Worm (Caenorhabditis elegans) whole organism, late embryonic: ENCODE results near the gene Y39H10B.3.

Experiments used
- C38D4.7 ChIP-seq: fragments of 200-800 bp; sonication (Bioruptor generic); optimal IDR thresholded peaks from 2 replicates; lab custom pipeline; 2018; ENCODE audit warnings: mild to moderate bottlenecking, missing genetic modification characterization, moderate library complexity, missing compliant biosample characterization
- F13H6.1 ChIP-seq: sonication (generic microtip); optimal IDR thresholded peaks from 2 replicates; lab custom pipeline; 2016; ENCODE audit warnings: missing genetic modification characterization, missing compliant biosample characterization
- K02D7.2 ChIP-seq: sonication (generic microtip); optimal IDR thresholded peaks from 2 replicates; lab custom pipeline; 2017; ENCODE audit warnings: mild to moderate bottlenecking, missing genetic modification characterization, missing compliant biosample characterization
- T23F11.4 ChIP-seq: fragments of 200-800 bp; sonication (Bioruptor generic); optimal IDR thresholded peaks from 2 replicates; lab custom pipeline; 2018; ENCODE audit warnings: mild to moderate bottlenecking, missing genetic modification characterization, missing compliant biosample characterization
- Y22D7AL.16 ChIP-seq: sonication (generic microtip); optimal IDR thresholded peaks from 2 replicates; lab custom pipeline; 2016; ENCODE audit warnings: missing genetic modification characterization, missing compliant biosample characterization
- ahr-1 ChIP-seq: sonication (generic microtip); optimal IDR thresholded peaks from 2 replicates; lab custom pipeline; 2016; ENCODE audit warnings: missing genetic modification characterization, missing compliant biosample characterization
- ceh-14 ChIP-seq: sonication (generic microtip); optimal IDR thresholded peaks from 2 replicates; lab custom pipeline; 2016; ENCODE audit warnings: missing genotype, missing genetic modification characterization, missing compliant biosample characterization
- ceh-18 ChIP-seq: sonication (generic microtip); optimal IDR thresholded peaks from 2 replicates; lab custom pipeline; 2016; ENCODE audit warnings: missing genetic modification characterization, missing compliant biosample characterization
- ceh-19 ChIP-seq: fragments of 200-800 bp; sonication (Bioruptor generic); optimal IDR thresholded peaks from 2 replicates; lab custom pipeline; 2018; ENCODE audit warnings: mild to moderate bottlenecking, missing genetic modification characterization, missing compliant biosample characterization
- ceh-22 ChIP-seq: sonication (generic microtip); optimal IDR thresholded peaks from 2 replicates; lab custom pipeline; 2017; ENCODE audit warnings: missing biosample characterization, missing genetic modification characterization
- ceh-24 ChIP-seq: sonication (generic microtip); optimal IDR thresholded peaks from 2 replicates; lab custom pipeline; 2016; ENCODE audit warnings: mild to moderate bottlenecking, missing genetic modification characterization, missing compliant biosample characterization
- ceh-34 ChIP-seq: sonication (generic microtip); optimal IDR thresholded peaks from 2 replicates; lab custom pipeline; 2016; ENCODE audit warnings: mild to moderate bottlenecking, missing genetic modification characterization, missing compliant biosample characterization
- ceh-45 ChIP-seq: fragments of 200-800 bp; sonication (Bioruptor generic); IDR thresholded peaks from 2 replicates; pipeline ENCODE4 v1.3.6; 2022; ENCODE audit warnings: missing genetic modification reagents, missing genetic modification characterization, missing compliant biosample characterization
- ceh-48 ChIP-seq: sonication (generic microtip); optimal IDR thresholded peaks from 2 replicates; lab custom pipeline; 2016; ENCODE audit warnings: missing genetic modification characterization, inconsistent platforms, missing compliant biosample characterization
- ceh-6 ChIP-seq: fragments of 200-800 bp; sonication (Bioruptor generic); optimal IDR thresholded peaks from 2 replicates; lab custom pipeline; 2018; ENCODE audit warnings: mild to moderate bottlenecking, missing genetic modification characterization, missing compliant biosample characterization
- ceh-9 ChIP-seq: sonication (generic microtip); optimal IDR thresholded peaks from 2 replicates; lab custom pipeline; 2016; ENCODE audit warnings: mild to moderate bottlenecking, missing genetic modification characterization, inconsistent platforms, missing compliant biosample characterization
- dve-1 ChIP-seq: sonication (generic microtip); optimal IDR thresholded peaks from 2 replicates; lab custom pipeline; 2017; ENCODE audit warnings: antibody characterized with exemption, mild to moderate bottlenecking, missing genetic modification characterization, missing compliant biosample characterization
- elt-2 ChIP-seq: sonication (generic microtip); optimal IDR thresholded peaks from 2 replicates; lab custom pipeline; 2016; ENCODE audit warnings: missing genetic modification reagents, missing genetic modification characterization, missing compliant biosample characterization
- ets-4 ChIP-seq: sonication (generic microtip); optimal IDR thresholded peaks from 2 replicates; lab custom pipeline; 2016; ENCODE audit warnings: missing genetic modification characterization, missing compliant biosample characterization
- eyg-1 ChIP-seq: sonication (generic microtip); optimal IDR thresholded peaks from 2 replicates; lab custom pipeline; 2016; ENCODE audit warnings: missing genotype, missing genetic modification characterization, missing compliant biosample characterization
- fkh-10 ChIP-seq: fragments of 150-350 bp; optimal IDR thresholded peaks from 2 replicates; lab custom pipeline; 2014; ENCODE audit warnings: missing biosample characterization, missing genetic modification reagents, missing genetic modification characterization
- gmeb-2 ChIP-seq: sonication (generic microtip); optimal IDR thresholded peaks from 2 replicates; lab custom pipeline; 2016; ENCODE audit warnings: missing genetic modification characterization, inconsistent platforms, missing compliant biosample characterization
- hlh-13 ChIP-seq: fragments of 200-800 bp; sonication (Bioruptor generic); optimal IDR thresholded peaks from 2 replicates; lab custom pipeline; 2018; ENCODE audit warnings: mild to moderate bottlenecking, missing genetic modification characterization, missing compliant biosample characterization
- hlh-15 ChIP-seq: sonication (generic microtip); optimal IDR thresholded peaks from 2 replicates; lab custom pipeline; 2016; ENCODE audit warnings: missing genetic modification characterization, missing compliant biosample characterization
- hlh-30 ChIP-seq: sonication (generic microtip); optimal IDR thresholded peaks from 2 replicates; lab custom pipeline; 2017; ENCODE audit warnings: antibody characterized with exemption, missing genetic modification characterization, missing compliant biosample characterization; ENCODE audit not compliant: insufficient read depth
- hlh-6 ChIP-seq: sonication (generic microtip); optimal IDR thresholded peaks from 2 replicates; lab custom pipeline; 2016; ENCODE audit warnings: missing genotype, missing genetic modification characterization, missing compliant biosample characterization
- lin-11 ChIP-seq: fragments of 200-800 bp; sonication (Bioruptor generic); optimal IDR thresholded peaks from 2 replicates; lab custom pipeline; 2018; ENCODE audit warnings: mild to moderate bottlenecking, missing genetic modification characterization, missing compliant biosample characterization
- madf-2 ChIP-seq: sonication (generic microtip); optimal IDR thresholded peaks from 2 replicates; lab custom pipeline; 2017; ENCODE audit warnings: missing genetic modification characterization, missing compliant biosample characterization
- nhr-11 ChIP-seq: fragments of 150-350 bp; optimal IDR thresholded peaks from 2 replicates; lab custom pipeline; 2014; ENCODE audit warnings: missing biosample characterization, missing genetic modification characterization
- nhr-232 ChIP-seq: sonication (generic microtip); optimal IDR thresholded peaks from 2 replicates; lab custom pipeline; 2016; ENCODE audit warnings: missing genetic modification characterization, missing compliant biosample characterization
- odd-2 ChIP-seq: sonication (generic microtip); optimal IDR thresholded peaks from 2 replicates; lab custom pipeline; 2017; ENCODE audit warnings: antibody characterized with exemption, mild to moderate bottlenecking, missing genetic modification characterization, missing compliant biosample characterization
- pax-1 ChIP-seq: fragments of 150-350 bp; optimal IDR thresholded peaks from 2 replicates; lab custom pipeline; 2014; ENCODE audit warnings: missing biosample characterization, missing genetic modification characterization
- pha-2 ChIP-seq: sonication (generic microtip); optimal IDR thresholded peaks from 2 replicates; lab custom pipeline; 2017; ENCODE audit warnings: mild to moderate bottlenecking, missing genetic modification characterization, missing compliant biosample characterization
- pha-4 ChIP-seq: fragments of 150-350 bp; optimal IDR thresholded peaks from 2 replicates; lab custom pipeline; 2018; ENCODE audit warnings: missing biosample characterization, missing genetic modification reagents, missing genetic modification characterization
- pros-1 ChIP-seq: fragments of 150-350 bp; optimal IDR thresholded peaks from 2 replicates; lab custom pipeline; 2014; ENCODE audit warnings: missing biosample characterization, missing genetic modification reagents, missing genetic modification characterization
- ref-2 ChIP-seq: sonication (generic microtip); optimal IDR thresholded peaks from 2 replicates; lab custom pipeline; 2016; ENCODE audit warnings: missing genetic modification characterization, missing compliant biosample characterization
- sdc-2 ChIP-seq: sonication (generic microtip); optimal IDR thresholded peaks from 2 replicates; lab custom pipeline; 2016; ENCODE audit warnings: missing genotype, missing genetic modification characterization, missing compliant biosample characterization
- sox-4 ChIP-seq: sonication (generic microtip); optimal IDR thresholded peaks from 2 replicates; lab custom pipeline; 2017; ENCODE audit warnings: mild to moderate bottlenecking, missing genetic modification characterization, inconsistent platforms, missing compliant biosample characterization
- tbx-2 ChIP-seq: sonication (generic microtip); optimal IDR thresholded peaks from 2 replicates; lab custom pipeline; 2016; ENCODE audit warnings: missing genetic modification characterization, missing compliant biosample characterization
- unc-42 ChIP-seq: sonication (generic microtip); optimal IDR thresholded peaks from 2 replicates; lab custom pipeline; 2016; ENCODE audit warnings: missing genotype, missing genetic modification characterization, missing compliant biosample characterization
- unc-55 ChIP-seq: sonication (generic microtip); optimal IDR thresholded peaks from 2 replicates; lab custom pipeline; 2017; ENCODE audit warnings: missing biosample characterization, missing genetic modification reagents, missing genetic modification characterization
- unc-86 ChIP-seq: sonication (generic microtip); optimal IDR thresholded peaks from 2 replicates; lab custom pipeline; 2016; ENCODE audit warnings: missing genetic modification characterization, missing compliant biosample characterization
- zip-5 ChIP-seq: sonication (generic microtip); optimal IDR thresholded peaks from 2 replicates; lab custom pipeline; 2016; ENCODE audit warnings: missing genetic modification characterization, missing compliant biosample characterization
- ztf-16 ChIP-seq: sonication (generic microtip); optimal IDR thresholded peaks from 2 replicates; lab custom pipeline; 2017; ENCODE audit warnings: missing genetic modification characterization, missing compliant biosample characterization

Y39H10B.3 gene

DNA sequence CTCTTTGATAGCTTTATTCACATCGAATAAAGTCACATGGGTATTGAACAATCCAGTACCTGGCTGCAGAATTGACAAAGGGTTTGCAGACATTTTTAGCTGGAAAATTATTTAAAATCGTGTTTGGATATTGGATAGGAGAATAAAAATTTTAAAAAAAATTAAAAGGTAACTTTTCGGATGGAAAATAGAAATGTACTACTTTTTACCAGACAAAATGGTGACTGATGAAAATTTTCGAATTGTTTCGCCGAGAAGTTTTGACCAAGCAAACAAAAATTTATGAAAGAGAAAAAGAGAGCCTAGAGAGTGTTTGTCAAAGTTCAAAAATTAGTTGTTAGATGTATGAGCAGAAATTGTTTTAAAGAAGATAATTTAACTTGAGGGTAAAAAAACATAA, 22.7 kb upstream of the Y39H10B.3 start, which contains the start of gene F59B1.10:
Gene F59B1.10, minus strand, starts transcription at position 101 of the 400 bp plus-strand sequence.
- no peak for TF ChIP-seq eyg-1 (tag; lab: Kevin White, UChicago)

- TF ChIP-seq zip-5 (tag; lab: Kevin White, UChicago): no peak
- no peak for TF ChIP-seq ceh-6 (GFP tag; lab: Kevin White, UChicago)
- TF ChIP-seq sox-4 (tag; lab: Kevin White, UChicago): no peak
- TF ChIP-seq ceh-14: no peak
- no peak for TF ChIP-seq sdc-2 (tag; lab: Kevin White, UChicago)
- TF ChIP-seq ztf-16 (tag; lab: Kevin White, UChicago): no peak
- TF ChIP-seq pha-2 (tag; lab: Kevin White, UChicago): no peak
- TF ChIP-seq dve-1 (tag; lab: Kevin White, UChicago): no peak
Measured at ce11 chrV:3649473-3649872, 21.1 kb upstream of the Y39H10B.3 start, which contains the start of gene str-114. Gene str-114 (plus strand): TSS chrV:3649773.

- no peak for TF ChIP-seq ref-2 (tag; lab: Kevin White, UChicago)
- TF ChIP-seq unc-42 (tag; lab: Kevin White, UChicago): no peak
- TF ChIP-seq ets-4 (tag; lab: Kevin White, UChicago): no peak
- TF ChIP-seq C38D4.7 (GFP tag; lab: Kevin White, UChicago): no peak
- TF ChIP-seq F13H6.1 (tag; lab: Kevin White, UChicago): no peak
- TF ChIP-seq Y22D7AL.16 (tag; lab: Kevin White, UChicago): no peak
- TF ChIP-seq sdc-2 (tag; lab: Kevin White, UChicago): no peak
- TF ChIP-seq unc-55: no peak
- TF ChIP-seq eyg-1 (tag; lab: Kevin White, UChicago): no peak
- TF ChIP-seq ceh-22: no peak
- no peak for TF ChIP-seq nhr-11
- no peak for TF ChIP-seq pha-2 (tag; lab: Kevin White, UChicago)
- TF ChIP-seq hlh-6: no peak
- no peak for TF ChIP-seq pha-4 (tag; lab: Kevin White, UChicago)
- no peak for TF ChIP-seq madf-2 (tag; lab: Kevin White, UChicago)
- no peak for TF ChIP-seq elt-2
- TF ChIP-seq, all 69 proteins: peak for 0
Measured at ce11 chrV:3659472-3659871, 11.1 kb upstream of the Y39H10B.3 start, which contains the start of gene acr-23. Gene acr-23 (minus strand): TSS chrV:3659572.

ce11 chrV:3666887-3667286, 3.7 kb upstream of the Y39H10B.3 start, which contains the start of gene str-113:
Gene str-113 (minus strand): TSS chrV:3666987.
- TF ChIP-seq odd-2 (tag; lab: Kevin White, UChicago): no peak
- TF ChIP-seq fkh-10 (GFP tag; lab: Kevin White, UChicago): no peak
- TF ChIP-seq pros-1: no peak
- no peak for TF ChIP-seq pax-1 (tag; lab: Kevin White, UChicago)
- no peak for TF ChIP-seq lin-11 (tag; lab: Kevin White, UChicago)
- TF ChIP-seq elt-2: no peak
- no peak for TF ChIP-seq F13H6.1 (tag; lab: Kevin White, UChicago)
- no peak for TF ChIP-seq pha-4 (tag; lab: Kevin White, UChicago)
- TF ChIP-seq ceh-48 (tag; lab: Kevin White, UChicago): no peak
- no peak for TF ChIP-seq dve-1 (tag; lab: Kevin White, UChicago)
- TF ChIP-seq ahr-1 (tag; lab: Kevin White, UChicago): no peak
- no peak for TF ChIP-seq K02D7.2 (tag; lab: Kevin White, UChicago)
- TF ChIP-seq T23F11.4 (GFP tag; lab: Kevin White, UChicago): no peak
- no peak for TF ChIP-seq hlh-13 (GFP tag; lab: Kevin White, UChicago)
- TF ChIP-seq ceh-6 (GFP tag; lab: Kevin White, UChicago): no peak
- no peak for TF ChIP-seq hlh-15
- no peak for TF ChIP-seq unc-86
- no peak for TF ChIP-seq zip-5 (tag; lab: Kevin White, UChicago)

ce11 chrV:3668464-3668863, 2.1 kb upstream of the Y39H10B.3 start, which contains the start of gene Y39H10B.2:
Gene Y39H10B.2 (plus strand): TSS chrV:3668764.
- no peak for TF ChIP-seq lin-11 (tag; lab: Kevin White, UChicago)
- no peak for TF ChIP-seq gmeb-2 (tag; lab: Kevin White, UChicago)
- TF ChIP-seq ceh-14: no peak
- TF ChIP-seq ceh-18 (tag; lab: Kevin White, UChicago): no peak
- no peak for TF ChIP-seq ceh-34 (tag; lab: Kevin White, UChicago)
- no peak for TF ChIP-seq nhr-232
- no peak for TF ChIP-seq ceh-9 (tag; lab: Kevin White, UChicago)
- no peak for TF ChIP-seq madf-2 (tag; lab: Kevin White, UChicago)
- TF ChIP-seq hlh-6: no peak
- TF ChIP-seq ceh-48 (tag; lab: Kevin White, UChicago): no peak
- TF ChIP-seq Y22D7AL.16 (tag; lab: Kevin White, UChicago): no peak
- no peak for TF ChIP-seq ceh-24 (tag; lab: Kevin White, UChicago)
- TF ChIP-seq T23F11.4 (GFP tag; lab: Kevin White, UChicago): no peak
- TF ChIP-seq tbx-2 (tag; lab: Kevin White, UChicago): no peak
- TF ChIP-seq ceh-19 (GFP tag; lab: Kevin White, UChicago): no peak
- TF ChIP-seq hlh-30 (tag; lab: Kevin White, UChicago): no peak
- no peak for TF ChIP-seq ceh-45
- TF ChIP-seq odd-2 (tag; lab: Kevin White, UChicago): no peak
